Worm (Caenorhabditis elegans): ENCODE data around the gene arx-6.

- TF ChIP-seq pes-1 (GFP tag; IDR thresholded peaks at IDR 0.05): no peak
- no peak for TF ChIP-seq F13C5.2 (tag; optimal IDR thresholded peaks at IDR 0.05)
- TF ChIP-seq tbx-37 (GFP tag; conservative IDR thresholded peaks at IDR 0.05): no peak
- no peak for TF ChIP-seq scrt-1 (GFP tag; IDR thresholded peaks at IDR 0.05)
- TF ChIP-seq ceh-36 (tag; optimal IDR thresholded peaks at IDR 0.05): no peak
- TF ChIP-seq ama-1 (optimal IDR thresholded peaks at IDR 0.05): no peak
- TF ChIP-seq flt-1 (GFP tag; IDR thresholded peaks at IDR 0.05): no peak
Measured at ce11 chrIII:4868643-4869042, 9.8 kb upstream of the arx-6 start, which contains the start of the genes msd-4 and C35D10.3.

Measured in whole organism, early embryonic.